Worm (Caenorhabditis elegans): Measurements from ENCODE around the gene T16A9.5.

The T16A9.5 gene

DNA sequence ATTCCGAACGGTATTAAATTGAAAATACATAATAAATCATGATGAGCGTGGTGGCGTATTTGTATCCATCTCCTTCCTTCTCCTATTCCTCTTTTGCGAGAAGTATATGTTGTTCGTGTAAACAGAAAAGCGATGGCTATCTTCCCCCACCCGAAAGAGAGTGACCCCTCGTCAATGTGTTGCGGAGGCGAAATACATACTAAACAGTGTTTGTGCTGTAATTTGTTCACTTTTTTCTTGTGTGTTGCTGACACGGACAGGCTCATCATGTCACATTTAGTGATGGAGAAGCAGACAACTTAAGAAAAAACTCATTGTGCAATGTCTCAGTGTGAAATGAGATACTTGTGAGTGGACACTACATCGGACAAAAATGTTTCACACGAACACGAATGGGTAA is 16.6 kb upstream of the T16A9.5 start:
- TF ChIP-seq ztf-4 (tag; optimal IDR thresholded peaks at IDR 0.05) (no peak), ama-1 (optimal IDR thresholded peaks at IDR 0.05) (no peak), nhr-77 (tag; optimal IDR thresholded peaks at IDR 0.05) (no peak), fos-1 (tag; optimal IDR thresholded peaks at IDR 0.05) (peak; percentile 4)

DNA sequence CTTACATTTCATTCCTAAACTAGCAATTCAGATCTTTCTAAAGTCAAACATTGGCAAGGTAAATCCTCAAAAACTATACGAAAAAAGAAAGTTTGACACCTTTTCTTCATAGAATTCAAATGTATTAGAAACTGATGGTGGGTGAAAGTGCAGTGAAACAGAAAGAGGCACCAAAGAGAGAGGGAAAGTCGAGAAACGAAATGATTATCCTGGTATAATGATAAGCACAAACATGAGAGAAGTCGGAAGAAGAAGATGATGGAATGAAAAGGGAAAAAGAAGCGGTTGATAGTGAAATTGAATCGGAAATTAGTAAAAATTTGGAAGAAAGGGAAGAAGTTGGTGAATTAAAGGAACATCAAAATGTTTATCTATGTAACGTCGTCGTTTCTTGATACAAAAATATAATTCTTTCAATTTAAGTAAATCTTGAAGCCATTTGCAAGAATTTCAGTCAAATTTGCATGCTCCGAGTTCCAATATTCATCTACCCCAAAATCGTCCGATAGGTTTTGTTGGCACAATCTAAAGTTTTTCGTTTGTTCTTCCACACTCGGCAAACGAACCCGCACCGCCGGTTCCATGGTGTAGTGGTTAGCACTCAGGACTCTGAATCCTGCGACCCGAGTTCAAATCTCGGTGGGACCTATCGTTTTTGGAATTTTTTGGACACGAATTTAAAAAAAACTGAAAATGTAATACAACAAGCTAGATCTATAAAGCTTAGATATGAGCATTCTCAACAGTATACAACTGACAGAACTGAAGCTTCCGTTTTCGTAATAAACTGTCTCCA is 16.0 kb upstream of the T16A9.5 start:
- TF ChIP-seq ZK546.5 (tag; optimal IDR thresholded peaks at IDR 0.05) (no peak), fos-1 (tag; optimal IDR thresholded peaks at IDR 0.05) (no peak), nhr-237 (tag; optimal IDR thresholded peaks at IDR 0.05) (no peak), nhr-129 (tag; optimal IDR thresholded peaks at IDR 0.05) (no peak), zag-1 (tag; optimal IDR thresholded peaks at IDR 0.05) (no peak), elt-3 (tag; optimal IDR thresholded peaks at IDR 0.05) (no peak), lin-39 (tag; optimal IDR thresholded peaks at IDR 0.05) (no peak), lsy-2 (tag; optimal IDR thresholded peaks at IDR 0.05) (no peak), ztf-1 (GFP tag; conservative IDR thresholded peaks at IDR 0.05) (no peak), unc-39 (tag; optimal IDR thresholded peaks at IDR 0.05) (no peak), mab-5 (tag; optimal IDR thresholded peaks at IDR 0.05) (no peak), alr-1 (tag; optimal IDR thresholded peaks at IDR 0.05) (no peak), nhr-25 (tag; optimal IDR thresholded peaks at IDR 0.05) (no peak), nhr-6 (tag; optimal IDR thresholded peaks at IDR 0.05) (no peak), sma-3 (GFP tag; optimal IDR thresholded peaks at IDR 0.05) (no peak), nhr-10 (tag; optimal IDR thresholded peaks at IDR 0.05) (no peak), nhr-12 (tag; optimal IDR thresholded peaks at IDR 0.05) (no peak), ceh-16 (tag; optimal IDR thresholded peaks at IDR 0.05) (no peak)

DNA sequence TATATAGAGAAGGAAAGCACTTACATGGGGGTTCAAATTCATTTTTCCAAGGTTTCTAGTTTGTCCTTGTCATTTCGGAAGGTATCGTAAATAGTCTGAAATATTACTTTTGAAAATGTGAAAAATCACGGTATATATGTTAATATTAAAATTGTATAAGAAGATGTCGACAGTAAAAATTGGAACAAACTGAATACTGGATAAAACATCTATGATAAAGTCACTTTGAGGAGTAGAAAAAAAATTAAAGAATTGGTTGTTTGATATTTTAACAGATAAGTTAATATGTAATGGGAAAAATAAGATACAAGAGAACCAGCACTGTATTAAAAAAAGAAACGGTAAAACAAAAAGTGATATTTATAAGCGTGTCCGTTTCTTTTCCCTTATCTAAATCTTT is 11.4 kb upstream of the T16A9.5 start, which contains the start of gene nep-21:
Gene nep-21 (minus strand): TSS at position 101 of the 400 bp plus-strand sequence.
- TF ChIP-seq nhr-23 (tag; optimal IDR thresholded peaks at IDR 0.05) (no peak), nhr-77 (tag; optimal IDR thresholded peaks at IDR 0.05) (no peak), nhr-10 (tag; optimal IDR thresholded peaks at IDR 0.05) (no peak), ztf-11 (tag; optimal IDR thresholded peaks at IDR 0.05) (no peak), mdl-1 (tag; optimal IDR thresholded peaks at IDR 0.05) (no peak)

DNA sequence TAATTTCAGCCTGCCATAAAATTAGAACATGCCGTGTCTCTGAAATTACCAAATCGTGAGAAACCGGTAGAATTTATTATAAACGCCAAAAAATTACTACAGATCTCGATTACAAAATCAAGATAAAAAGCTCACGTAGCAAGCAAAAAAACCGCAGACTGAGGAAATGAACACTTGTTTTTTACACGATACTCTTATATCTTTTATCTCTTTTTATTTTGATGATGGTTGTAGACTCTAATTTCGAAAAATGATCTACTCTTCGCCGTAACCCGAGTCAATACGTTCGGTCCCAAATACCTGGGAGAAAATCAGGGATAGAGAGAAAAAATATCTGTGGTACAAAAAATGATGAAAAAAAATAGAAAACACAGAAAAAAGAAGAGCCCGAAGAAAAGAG is 8.1 kb upstream of the T16A9.5 start:
- TF ChIP-seq sma-3 (GFP tag; optimal IDR thresholded peaks at IDR 0.05) (no peak), egl-27 (tag; optimal IDR thresholded peaks at IDR 0.05) (no peak), elt-1 (tag; optimal IDR thresholded peaks at IDR 0.05) (no peak), unc-55 (GFP tag; optimal IDR thresholded peaks at IDR 0.05) (no peak), nhr-21 (tag; optimal IDR thresholded peaks at IDR 0.05) (no peak), F13H6.1 (tag; optimal IDR thresholded peaks at IDR 0.05) (no peak)

DNA sequence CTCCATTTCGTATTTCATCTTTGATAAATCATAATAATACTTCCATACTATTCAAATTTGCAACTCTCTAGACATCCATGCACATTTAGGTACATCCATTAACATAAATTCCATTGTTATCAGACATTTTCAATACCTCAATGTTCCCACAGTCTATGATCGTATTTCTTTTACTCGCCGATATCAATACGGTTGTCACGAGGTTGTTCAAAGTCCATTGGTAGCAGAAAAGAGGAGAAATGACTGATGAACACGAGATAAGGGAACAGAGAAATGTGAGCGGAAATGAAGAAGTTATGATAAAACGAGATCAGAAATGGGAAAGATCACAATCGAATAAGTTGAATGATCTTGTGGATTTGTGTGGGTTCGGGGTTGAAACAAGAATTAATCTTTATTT is 2.2 kb downstream of the T16A9.5 start:
- TF ChIP-seq crh-2 (tag; optimal IDR thresholded peaks at IDR 0.05) (peak; percentile 65), lin-39 (tag; optimal IDR thresholded peaks at IDR 0.05) (no peak), nhr-12 (tag; optimal IDR thresholded peaks at IDR 0.05) (no peak), aly-2 (tag; optimal IDR thresholded peaks at IDR 0.05) (no peak), nhr-21 (tag; optimal IDR thresholded peaks at IDR 0.05) (peak; percentile 70), mab-5 (tag; optimal IDR thresholded peaks at IDR 0.05) (no peak), ztf-4 (tag; optimal IDR thresholded peaks at IDR 0.05) (no peak), lin-13 (GFP tag; optimal IDR thresholded peaks at IDR 0.05) (no peak), ZK546.5 (tag; optimal IDR thresholded peaks at IDR 0.05) (no peak), fos-1 (tag; optimal IDR thresholded peaks at IDR 0.05) (peak; percentile 78), nhr-23 (tag; optimal IDR thresholded peaks at IDR 0.05) (no peak), sem-4 (tag; optimal IDR thresholded peaks at IDR 0.05) (no peak), nhr-129 (tag; optimal IDR thresholded peaks at IDR 0.05) (no peak), nhr-77 (tag; optimal IDR thresholded peaks at IDR 0.05) (no peak), snpc-4 (tag; optimal IDR thresholded peaks at IDR 0.05) (no peak), ama-1 (optimal IDR thresholded peaks at IDR 0.05) (no peak), sma-9 (GFP tag; optimal IDR thresholded peaks at IDR 0.05) (peak; percentile 76), sma-9 (tag; optimal IDR thresholded peaks at IDR 0.05) (no peak), Y55F3AM.14 (GFP tag; optimal IDR thresholded peaks at IDR 0.05) (no peak), sma-3 (GFP tag; optimal IDR thresholded peaks at IDR 0.05) (no peak), dmd-4 (tag; optimal IDR thresholded peaks at IDR 0.05) (no peak), egl-27 (tag; optimal IDR thresholded peaks at IDR 0.05) (no peak), ceh-82 (tag; optimal IDR thresholded peaks at IDR 0.05) (no peak), ztf-1 (GFP tag; conservative IDR thresholded peaks at IDR 0.05) (no peak), unc-39 (tag; optimal IDR thresholded peaks at IDR 0.05) (no peak), R02D3.7 (tag; optimal IDR thresholded peaks at IDR 0.05) (no peak), blmp-1 (tag; optimal IDR thresholded peaks at IDR 0.05; ENCODE audit: insufficient read depth) (peak; percentile 51), mdl-1 (tag; optimal IDR thresholded peaks at IDR 0.05) (no peak), skn-1 (tag; optimal IDR thresholded peaks at IDR 0.05) (no peak), C34F6.9 (tag; optimal IDR thresholded peaks at IDR 0.05) (no peak), elt-1 (tag; optimal IDR thresholded peaks at IDR 0.05) (no peak), lin-11 (tag; optimal IDR thresholded peaks at IDR 0.05) (no peak)

Measured in whole organism, L2 larva.